Fruit fly (Drosophila melanogaster) whole organism, embryonic: Measurements from ENCODE around the gene Ids.

Experiments used
- ATbp ChIP-seq: fragments of 200-800 bp; sonication (Bioruptor generic); optimal IDR thresholded peaks from 2 replicates; lab custom pipeline; 2017; ENCODE audit warnings: missing biosample characterization, mild to moderate bottlenecking, missing genetic modification characterization, missing genetic modification reagents
- Adf1 ChIP-seq: fragments of 200-800 bp; sonication (Bioruptor generic); IDR thresholded peaks from 2 replicates; pipeline ENCODE4 v1.3.6; 2022; ENCODE audit warnings: missing biosample characterization, missing genetic modification characterization
- CG10431 ChIP-seq: fragments of 200-800 bp; sonication (Bioruptor generic); optimal IDR thresholded peaks from 3 replicates; lab custom pipeline; 2018; ENCODE audit warnings: missing biosample characterization, mild to moderate bottlenecking, missing genetic modification characterization
- CG10565 ChIP-seq: fragments of 200-800 bp; sonication (Bioruptor generic); optimal IDR thresholded peaks from 3 replicates; lab custom pipeline; 2016; ENCODE audit warnings: missing biosample characterization, mild to moderate bottlenecking, missing genetic modification characterization
- CG10654 ChIP-seq: fragments of 200-800 bp; sonication (Bioruptor generic); optimal IDR thresholded peaks from 2 replicates; lab custom pipeline; 2016; ENCODE audit warnings: missing biosample characterization, missing genetic modification characterization
- CG12769 ChIP-seq: fragments of 200-800 bp; sonication (Bioruptor generic); optimal IDR thresholded peaks from 2 replicates; lab custom pipeline; 2019; ENCODE audit warnings: missing biosample characterization, mild to moderate bottlenecking, missing genetic modification characterization, moderate library complexity
- CG15011 ChIP-seq: fragments of 200-800 bp; sonication (Bioruptor generic); optimal IDR thresholded peaks from 3 replicates; lab custom pipeline; 2018; ENCODE audit warnings: missing biosample characterization, mild to moderate bottlenecking, missing genetic modification characterization
- CG15269 ChIP-seq: fragments of 200-800 bp; sonication (Bioruptor generic); optimal IDR thresholded peaks from 2 replicates; lab custom pipeline; 2018; ENCODE audit warnings: missing biosample characterization, mild to moderate bottlenecking, missing genetic modification characterization, moderate library complexity
- CG1647 ChIP-seq: fragments of 200-800 bp; sonication (Bioruptor generic); optimal IDR thresholded peaks from 3 replicates; lab custom pipeline; 2016; ENCODE audit warnings: missing biosample characterization, missing genetic modification characterization
- CG18619 ChIP-seq: fragments of 200-800 bp; sonication (Bioruptor generic); optimal IDR thresholded peaks from 3 replicates; lab custom pipeline; 2017; ENCODE audit warnings: missing biosample characterization, mild to moderate bottlenecking, missing genetic modification characterization
- CG31365 ChIP-seq: fragments of 200-800 bp; sonication (Bioruptor generic); optimal IDR thresholded peaks from 2 replicates; lab custom pipeline; 2018; ENCODE audit warnings: missing biosample characterization, mild to moderate bottlenecking, missing genetic modification characterization
- CG43689 ChIP-seq: fragments of 200-800 bp; sonication (Bioruptor generic); IDR thresholded peaks from 2 replicates; pipeline ENCODE4 v1.3.6; 2022; ENCODE audit warnings: missing biosample characterization, missing genetic modification characterization
- CG4707 ChIP-seq: fragments of 200-800 bp; sonication (Bioruptor generic); optimal IDR thresholded peaks from 2 replicates; lab custom pipeline; 2018; ENCODE audit warnings: missing biosample characterization, mild to moderate bottlenecking, missing genetic modification characterization, moderate library complexity
- CG9876 ChIP-seq: fragments of 200-800 bp; sonication (Bioruptor generic); optimal IDR thresholded peaks from 2 replicates; lab custom pipeline; 2016; ENCODE audit warnings: missing biosample characterization, missing genetic modification characterization
- Doc3 ChIP-seq: fragments of 200-800 bp; sonication (Bioruptor generic); IDR thresholded peaks from 3 replicates; pipeline ENCODE4 v1.3.6; 2022; ENCODE audit warnings: missing biosample characterization, missing genetic modification characterization; ENCODE audit not compliant: partially characterized antibody
- Fer3 ChIP-seq: fragments of 200-800 bp; sonication (Bioruptor generic); optimal IDR thresholded peaks from 2 replicates; lab custom pipeline; 2018; ENCODE audit warnings: missing biosample characterization, mild to moderate bottlenecking, missing genetic modification characterization, moderate library complexity
- Mad ChIP-seq: fragments of 200-800 bp; sonication (Bioruptor generic); optimal IDR thresholded peaks from 2 replicates; lab custom pipeline; 2016; ENCODE audit warnings: missing biosample characterization, missing genetic modification characterization
- Med ChIP-seq: fragments of 200-800 bp; sonication (Bioruptor generic); peaks from one replicate; lab custom pipeline; 2016; ENCODE audit warnings: missing biosample characterization, missing genetic modification characterization, mild to moderate bottlenecking, inconsistent platforms, moderate library complexity
- Six4 ChIP-seq: fragments of 200-800 bp; sonication (Bioruptor generic); optimal IDR thresholded peaks from 2 replicates; lab custom pipeline; 2016; ENCODE audit warnings: missing biosample characterization, missing genetic modification characterization
- crol ChIP-seq: fragments of 200-800 bp; sonication (Bioruptor generic); IDR thresholded peaks from 2 replicates; pipeline ENCODE4 v1.3.6; 2022; ENCODE audit warnings: missing biosample characterization, missing genetic modification characterization
- ems ChIP-seq: fragments of 200-800 bp; sonication (Bioruptor generic); optimal IDR thresholded peaks from 3 replicates; lab custom pipeline; 2016; ENCODE audit warnings: missing biosample characterization, missing genetic modification characterization
- eve ChIP-seq, 2 experiments: fragments of >200 bp; optimal IDR thresholded peaks; 2 replicates each; lab custom pipeline; 2017; ENCODE audit warnings: missing biosample characterization in 2 of 2, missing genetic modification characterization in 2 of 2
- her ChIP-seq: fragments of 200-800 bp; sonication (Bioruptor generic); optimal IDR thresholded peaks from 2 replicates; lab custom pipeline; 2016; ENCODE audit warnings: missing biosample characterization, missing genetic modification characterization
- klu ChIP-seq: fragments of 200-800 bp; sonication (Bioruptor generic); IDR thresholded peaks from 2 replicates; pipeline ENCODE4 v1.3.6; 2022; ENCODE audit warnings: missing biosample characterization, missing genetic modification characterization
- knrl ChIP-seq: fragments of 200-800 bp; sonication (Bioruptor generic); IDR thresholded peaks from 3 replicates; pipeline ENCODE4 v1.3.6; 2022; ENCODE audit warnings: missing biosample characterization, missing genetic modification characterization; ENCODE audit not compliant: partially characterized antibody
- lab ChIP-seq: fragments of 200-800 bp; sonication (Bioruptor generic); optimal IDR thresholded peaks from 3 replicates; lab custom pipeline; 2017; ENCODE audit warnings: missing biosample characterization, missing genetic modification characterization, mild to moderate bottlenecking, moderate library complexity, missing genetic modification reagents
- lbe ChIP-seq: fragments of 200-800 bp; sonication (Bioruptor generic); optimal IDR thresholded peaks from 2 replicates; lab custom pipeline; 2016; ENCODE audit warnings: missing biosample characterization, mild to moderate bottlenecking, missing genetic modification characterization
- mld ChIP-seq: fragments of 200-800 bp; sonication (Bioruptor generic); IDR thresholded peaks from 3 replicates; pipeline ENCODE4 v1.3.6; 2022; ENCODE audit warnings: missing biosample characterization, missing genetic modification characterization; ENCODE audit not compliant: partially characterized antibody
- nom ChIP-seq: fragments of 200-800 bp; sonication (Bioruptor generic); optimal IDR thresholded peaks from 2 replicates; lab custom pipeline; 2017; ENCODE audit warnings: missing biosample characterization, missing genetic modification characterization, mild to moderate bottlenecking, moderate library complexity, missing genetic modification reagents
- otp ChIP-seq: fragments of 200-800 bp; sonication (Bioruptor generic); IDR thresholded peaks from 3 replicates; pipeline ENCODE4, ENCODE4 v1.3.6; 2022; ENCODE audit warnings: missing biosample characterization, missing genetic modification characterization
- pb ChIP-seq: fragments of 200-800 bp; sonication (Bioruptor generic); optimal IDR thresholded peaks from 3 replicates; lab custom pipeline; 2016; ENCODE audit warnings: missing biosample characterization, missing genetic modification characterization
- phol ChIP-seq: fragments of 200-800 bp; sonication (Bioruptor generic); optimal IDR thresholded peaks from 3 replicates; lab custom pipeline; 2018; ENCODE audit warnings: missing biosample characterization, mild to moderate bottlenecking, missing genetic modification characterization, moderate library complexity
- pros ChIP-seq: fragments of 200-800 bp; sonication (Bioruptor generic); optimal IDR thresholded peaks from 3 replicates; lab custom pipeline; 2019; ENCODE audit warnings: missing biosample characterization, mild to moderate bottlenecking, missing genetic modification characterization, moderate library complexity
- pzg ChIP-seq: fragments of 200-800 bp; sonication (Bioruptor generic); optimal IDR thresholded peaks from 3 replicates; lab custom pipeline; 2018; ENCODE audit warnings: missing biosample characterization, mild to moderate bottlenecking, missing genetic modification characterization, moderate library complexity
- ranshi ChIP-seq: fragments of 200-800 bp; sonication (Bioruptor generic); IDR thresholded peaks from 2 replicates; pipeline ENCODE4 v1.3.6; 2022; ENCODE audit warnings: missing biosample characterization, missing genetic modification characterization
- sr ChIP-seq: fragments of 200-800 bp; sonication (Bioruptor generic); IDR thresholded peaks from 3 replicates; pipeline ENCODE4 v1.3.6; 2022; ENCODE audit warnings: missing biosample characterization, missing genetic modification characterization
- trh ChIP-seq: fragments of 200-800 bp; sonication (Bioruptor generic); optimal IDR thresholded peaks from 2 replicates; lab custom pipeline; 2016; ENCODE audit warnings: missing biosample characterization, missing genetic modification characterization

Ids gene

dm6 chr3L:3384596-3385436 is 6.7 kb downstream of the Ids start (continued):
- TF ChIP-seq otp (GFP tag; lab: Robert Waterston, UW) (no peak), knrl (GFP tag; lab: Robert Waterston, UW) (no peak), CG10431 (GFP tag; lab: Kevin White, UChicago) (no peak), pb (GFP tag; lab: Kevin White, UChicago) (no peak), pzg (GFP tag; lab: Kevin White, UChicago) (no peak), CG4707 (GFP tag; lab: Kevin White, UChicago) (no peak), Mad (GFP tag; lab: Kevin White, UChicago) (no peak), CG31365 (tag; lab: Kevin White, UChicago) (no peak), phol (tag; lab: Kevin White, UChicago) (peak; percentile 68), klu (no peak), CG18619 (GFP tag; lab: Kevin White, UChicago) (peak; percentile 51), CG9876 (GFP tag; lab: Kevin White, UChicago) (no peak), pros (peak; percentile 32), nom (GFP tag; lab: Kevin White, UChicago) (no peak), ranshi (GFP tag; lab: Robert Waterston, UW) (no peak; the same call in 1 of the 2 replicates), trh (GFP tag; lab: Kevin White, UChicago) (no peak), crol (0 out of 2 replicates have a peak, but pooled peaks have one; percentile 26), her (GFP tag; lab: Kevin White, UChicago) (no peak), CG10565 (GFP tag; lab: Kevin White, UChicago) (no peak), CG43689 (GFP tag; lab: Robert Waterston, UW) (no peak), CG1647 (GFP tag; lab: Kevin White, UChicago) (no peak), Adf1 (GFP tag; lab: Robert Waterston, UW) (no peak), eve (GFP tag; optimal IDR thresholded peaks at IDR 0.05; lab: Kevin White, UChicago) (peak in 1 of 2 experiments; percentile 47), ems (no peak), CG10654 (GFP tag; lab: Kevin White, UChicago) (no peak), Six4 (GFP tag; lab: Kevin White, UChicago) (peak; percentile 49), ATbp (GFP tag; lab: Kevin White, UChicago) (no peak), lab (GFP tag; lab: Kevin White, UChicago) (no peak), sr (GFP tag; lab: Robert Waterston, UW) (no peak), mld (GFP tag; lab: Robert Waterston, UW) (no peak), CG12769 (tag; lab: Kevin White, UChicago) (peak; percentile 69), lbe (GFP tag; lab: Kevin White, UChicago) (no peak), Fer3 (no peak), CG15269 (tag; lab: Kevin White, UChicago) (peak; percentile 32), CG15011 (GFP tag; lab: Kevin White, UChicago) (no peak)

- TF ChIP-seq Med (GFP tag; lab: Kevin White, UChicago) (peak; percentile 41), klu (no peak), Doc3 (GFP tag; lab: Robert Waterston, UW) (no peak)
These were observed 7.4 kb downstream of the Ids start for dm6 chr3L:3385437-3385802.
